Worm (Caenorhabditis elegans): ENCODE measurements around the gene Y55B1BL.1.
A peak's percentile ranks its signal among the peaks of the same experiment; 100 is the strongest.

DNA sequence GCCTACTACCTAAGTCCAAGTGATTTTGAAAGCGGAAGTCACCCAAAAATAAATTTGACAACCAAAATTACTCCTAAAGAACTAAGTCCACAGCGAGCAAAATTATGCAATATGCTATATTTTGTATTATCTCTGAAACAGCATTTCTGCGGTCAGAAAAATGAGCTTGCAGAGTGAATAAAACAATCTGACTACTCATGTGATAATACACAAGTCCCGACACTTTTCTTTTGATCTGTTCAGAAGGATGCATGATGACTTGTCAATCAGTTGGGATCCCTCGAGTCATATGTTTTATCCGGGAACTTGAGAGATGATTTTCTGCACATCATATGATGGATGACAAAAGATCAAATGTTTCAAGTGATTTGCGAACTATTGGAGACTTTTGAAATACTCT is 17.1 kb upstream of the Y55B1BL.1 start:
- TF ChIP-seq M03D4.4 (tag; optimal IDR thresholded peaks at IDR 0.05), result no peak
- no peak for TF ChIP-seq nhr-76 (tag; optimal IDR thresholded peaks at IDR 0.05)
- TF ChIP-seq zip-8 (tag; optimal IDR thresholded peaks at IDR 0.05), result no peak
- peak; percentile 12 for TF ChIP-seq unc-62 (GFP tag; optimal IDR thresholded peaks at IDR 0.05)
- TF ChIP-seq ces-1 (GFP tag; optimal IDR thresholded peaks at IDR 0.05), result no peak
- TF ChIP-seq nhr-237 (tag; optimal IDR thresholded peaks at IDR 0.05), result no peak
- TF ChIP-seq mab-5 (tag; optimal IDR thresholded peaks at IDR 0.05), result no peak
- TF ChIP-seq nhr-12 (tag; optimal IDR thresholded peaks at IDR 0.05), result no peak
- no peak for TF ChIP-seq hlh-1 (tag; optimal IDR thresholded peaks at IDR 0.05)
- TF ChIP-seq lsy-2 (tag; optimal IDR thresholded peaks at IDR 0.05), result no peak
- TF ChIP-seq lin-13 (tag; optimal IDR thresholded peaks at IDR 0.05), result no peak
- no peak for TF ChIP-seq nhr-28 (tag; optimal IDR thresholded peaks at IDR 0.05)
- TF ChIP-seq ztf-11 (tag; optimal IDR thresholded peaks at IDR 0.05), result no peak
